Worm (Caenorhabditis elegans) whole organism, L1 larva: ENCODE data around the gene T04C12.7.

Experiments used
- C04F5.9 ChIP-seq: sonication (generic microtip); optimal IDR thresholded peaks from 2 replicates; lab custom pipeline; 2016; ENCODE audit warnings: missing genetic modification characterization, missing compliant biosample characterization
- C16A3.4 ChIP-seq: fragments of 150-350 bp; optimal IDR thresholded peaks from 2 replicates; lab custom pipeline; 2014; ENCODE audit warnings: missing biosample characterization, missing genetic modification characterization
- aha-1 ChIP-seq: fragments of 150-350 bp; optimal IDR thresholded peaks from 2 replicates; lab custom pipeline; 2014; ENCODE audit warnings: missing biosample characterization, missing genetic modification characterization
- aly-2 ChIP-seq: fragments of 150-350 bp; optimal IDR thresholded peaks from 2 replicates; lab custom pipeline; 2014; ENCODE audit warnings: missing biosample characterization, missing genetic modification characterization
- blmp-1 ChIP-seq: fragments of 150-350 bp; optimal IDR thresholded peaks from 2 replicates; lab custom pipeline; 2014; ENCODE audit warnings: missing biosample characterization, missing genetic modification characterization
- ceh-63 ChIP-seq: fragments of 200-800 bp; sonication (Bioruptor generic); optimal IDR thresholded peaks from 2 replicates; lab custom pipeline; 2018; ENCODE audit warnings: mild to moderate bottlenecking, missing genetic modification characterization, missing compliant biosample characterization
- ceh-82 ChIP-seq, 3 experiments: fragments of 150-350 bp in 1 of 3; sonication (generic microtip) in 2 of 3; optimal IDR thresholded peaks; 2 replicates each; lab custom pipeline; 2014 to 2017; ENCODE audit warnings: missing biosample characterization in 3 of 3, missing genetic modification characterization in 3 of 3
- ceh-90 ChIP-seq: sonication (generic microtip); optimal IDR thresholded peaks from 2 replicates; lab custom pipeline; 2016; ENCODE audit warnings: missing genetic modification characterization, missing compliant biosample characterization
- ces-1 ChIP-seq: fragments of 150-350 bp; optimal IDR thresholded peaks from 2 replicates; lab custom pipeline; 2014; ENCODE audit warnings: missing biosample characterization, missing genetic modification reagents, missing genetic modification characterization
- dpl-1 ChIP-seq, 3 experiments: fragments of 150-350 bp in 2 of 3; sonication (generic microtip) in 1 of 3; optimal IDR thresholded peaks; 2 replicates each; lab custom pipeline; 2014 to 2017; ENCODE audit warnings: missing biosample characterization in 3 of 3, missing genetic modification characterization in 3 of 3, missing genetic modification reagents in 3 of 3
- dsc-1 ChIP-seq: sonication (generic microtip); optimal IDR thresholded peaks from 2 replicates; lab custom pipeline; 2016; ENCODE audit warnings: mild to moderate bottlenecking, missing genetic modification characterization, missing compliant biosample characterization
- egl-27 ChIP-seq, 2 experiments: fragments of 150-350 bp in 1 of 2; sonication (generic microtip); optimal IDR thresholded peaks; 3 replicates each; lab custom pipeline; 2017 to 2018; ENCODE audit warnings: missing biosample characterization in 2 of 2, missing genetic modification characterization in 2 of 2, missing genetic modification reagents in 2 of 2
- fkh-4 ChIP-seq: sonication (generic microtip); optimal IDR thresholded peaks from 2 replicates; lab custom pipeline; 2016; ENCODE audit warnings: missing compliant biosample characterization, missing genetic modification characterization, borderline replicate concordance
- grh-1 ChIP-seq: fragments of 200-800 bp; sonication (Bioruptor generic); IDR thresholded peaks from 2 replicates; pipeline ENCODE4 v1.3.6; 2022; ENCODE audit warnings: missing genetic modification reagents, missing genetic modification characterization, missing compliant biosample characterization
- hlh-17 ChIP-seq: fragments of 200-800 bp; sonication (Bioruptor generic); optimal IDR thresholded peaks from 2 replicates; lab custom pipeline; 2018; ENCODE audit warnings: missing genetic modification characterization, mild to moderate bottlenecking, missing compliant biosample characterization, moderate library complexity, borderline replicate concordance
- hlh-4 ChIP-seq: sonication (generic microtip); optimal IDR thresholded peaks from 2 replicates; lab custom pipeline; 2016; ENCODE audit warnings: mild to moderate bottlenecking, missing genetic modification characterization, missing compliant biosample characterization
- hpl-2 ChIP-seq: fragments of 150-350 bp; optimal IDR thresholded peaks from 2 replicates; lab custom pipeline; 2014; ENCODE audit warnings: missing biosample characterization, missing genetic modification reagents, missing genetic modification characterization
- jun-1 ChIP-seq: fragments of 150-350 bp; optimal IDR thresholded peaks from 2 replicates; lab custom pipeline; 2014; ENCODE audit warnings: missing biosample characterization, missing genetic modification reagents, missing genetic modification characterization
- lin-14 ChIP-seq: fragments of 200-800 bp; sonication (Bioruptor generic); optimal IDR thresholded peaks from 2 replicates; lab custom pipeline; 2018; ENCODE audit warnings: mild to moderate bottlenecking, missing genetic modification characterization, moderate library complexity, missing compliant biosample characterization
- lin-39 ChIP-seq: fragments of 150-350 bp; optimal IDR thresholded peaks from 2 replicates; lab custom pipeline; 2014; ENCODE audit warnings: missing biosample characterization, missing genetic modification reagents, missing genetic modification characterization
- lir-3 ChIP-seq: sonication (generic microtip); optimal IDR thresholded peaks from 2 replicates; lab custom pipeline; 2016; ENCODE audit warnings: mild to moderate bottlenecking, missing genetic modification characterization, moderate library complexity, missing compliant biosample characterization; ENCODE audit not compliant: poor library complexity
- mef-2 ChIP-seq: fragments of 150-350 bp; optimal IDR thresholded peaks from 2 replicates; lab custom pipeline; 2014; ENCODE audit warnings: missing biosample characterization, missing genetic modification characterization
- nhr-11 ChIP-seq: fragments of 150-350 bp; optimal IDR thresholded peaks from 2 replicates; lab custom pipeline; 2014; ENCODE audit warnings: missing biosample characterization, missing genetic modification characterization
- nhr-19 ChIP-seq: fragments of 200-800 bp; sonication (Bioruptor generic); conservative IDR thresholded peaks from 2 replicates; pipeline ENCODE4 v1.3.6; 2022; ENCODE audit warnings: missing genetic modification characterization, missing compliant biosample characterization
- nhr-20 ChIP-seq: sonication (generic microtip); optimal IDR thresholded peaks from 2 replicates; lab custom pipeline; 2016; ENCODE audit warnings: mild to moderate bottlenecking, missing genetic modification characterization, missing compliant biosample characterization
- nhr-237 ChIP-seq: fragments of 150-350 bp; optimal IDR thresholded peaks from 2 replicates; lab custom pipeline; 2014; ENCODE audit warnings: missing biosample characterization, missing genetic modification characterization
- nhr-28 ChIP-seq: fragments of 150-350 bp; optimal IDR thresholded peaks from 2 replicates; lab custom pipeline; 2014; ENCODE audit warnings: missing biosample characterization, missing genetic modification characterization
- nhr-47 ChIP-seq: sonication (generic microtip); optimal IDR thresholded peaks from 2 replicates; lab custom pipeline; 2016; ENCODE audit warnings: mild to moderate bottlenecking, missing genetic modification characterization, moderate library complexity, missing compliant biosample characterization
- nhr-77 ChIP-seq: fragments of 150-350 bp; optimal IDR thresholded peaks from 2 replicates; lab custom pipeline; 2014; ENCODE audit warnings: missing biosample characterization, missing genetic modification characterization
- nhr-84 ChIP-seq: sonication (generic microtip); optimal IDR thresholded peaks from 2 replicates; lab custom pipeline; 2017; ENCODE audit warnings: missing biosample characterization, missing genetic modification characterization
- nhr-85 ChIP-seq: sonication (generic microtip); peaks from one replicate; lab custom pipeline; 2016; ENCODE audit warnings: missing genetic modification characterization, inconsistent platforms, missing compliant biosample characterization
- nhr-90 ChIP-seq: sonication (generic microtip); optimal IDR thresholded peaks from 2 replicates; lab custom pipeline; 2016; ENCODE audit warnings: mild to moderate bottlenecking, missing genetic modification characterization, missing compliant biosample characterization; ENCODE audit not compliant: poor library complexity
- pag-3 ChIP-seq: sonication (generic microtip); optimal IDR thresholded peaks from 2 replicates; lab custom pipeline; 2017; ENCODE audit warnings: missing genetic modification characterization, mild to moderate bottlenecking, missing compliant biosample characterization, antibody characterized with exemption, borderline replicate concordance; ENCODE audit not compliant: insufficient read depth
- pqm-1 ChIP-seq: sonication (generic microtip); optimal IDR thresholded peaks from 3 replicates; lab custom pipeline; 2017; ENCODE audit warnings: missing biosample characterization, missing genetic modification characterization
- snpc-4 ChIP-seq: fragments of 150-350 bp; optimal IDR thresholded peaks from 2 replicates; lab custom pipeline; 2014; ENCODE audit warnings: missing biosample characterization, missing genetic modification characterization
- unc-86 ChIP-seq: sonication (generic microtip); optimal IDR thresholded peaks from 2 replicates; lab custom pipeline; 2016; ENCODE audit warnings: missing genetic modification characterization, missing compliant biosample characterization
- vab-15 ChIP-seq: sonication (generic microtip); optimal IDR thresholded peaks from 2 replicates; lab custom pipeline; 2017; ENCODE audit warnings: missing genotype, mild to moderate bottlenecking, missing genetic modification characterization, missing compliant biosample characterization
- xbp-1 ChIP-seq: sonication (generic microtip); optimal IDR thresholded peaks from 2 replicates; lab custom pipeline; 2016; ENCODE audit warnings: missing genetic modification characterization, missing compliant biosample characterization
- zag-1 ChIP-seq: fragments of 150-350 bp; optimal IDR thresholded peaks from 2 replicates; lab custom pipeline; 2014; ENCODE audit warnings: missing biosample characterization, missing genetic modification characterization
- zip-4 ChIP-seq: fragments of 200-800 bp; sonication (Bioruptor generic); optimal IDR thresholded peaks from 2 replicates; lab custom pipeline; 2018; ENCODE audit warnings: mild to moderate bottlenecking, missing genetic modification characterization, moderate library complexity, missing compliant biosample characterization
- ztf-11 ChIP-seq, 2 experiments: sonication (generic microtip); optimal IDR thresholded peaks; 2 replicates each; lab custom pipeline; 2016 to 2017; ENCODE audit warnings: missing genetic modification characterization in 2 of 2, missing biosample characterization in 1 of 2, missing compliant biosample characterization in 1 of 2
- ztf-4 ChIP-seq: fragments of 150-350 bp; optimal IDR thresholded peaks from 2 replicates; lab custom pipeline; 2014; ENCODE audit warnings: missing biosample characterization, missing genetic modification characterization

The T04C12.7 gene

ce11 chrV:11082475-11082874 lies 28.5 kb downstream of the T04C12.7 start (continued):
- no peak for TF ChIP-seq ces-1 (GFP tag; lab: Kevin White, UChicago)
- TF ChIP-seq mef-2, result no peak
- TF ChIP-seq unc-86 (tag; lab: Kevin White, UChicago), result no peak
- peak; percentile 78 for TF ChIP-seq nhr-77 (tag; lab: Kevin White, UChicago)
- TF ChIP-seq ceh-82 (tag; optimal IDR thresholded peaks at IDR 0.05; lab: Kevin White, UChicago), result peak; percentile 1 to 55 (median 34)
- TF ChIP-seq ztf-4 (tag; lab: Kevin White, UChicago), result peak; percentile 81
- peak; percentile 37 for TF ChIP-seq xbp-1 (tag; lab: Kevin White, UChicago)
- TF ChIP-seq nhr-84 (tag; lab: Kevin White, UChicago), result no peak
- no peak for TF ChIP-seq aha-1 (tag; lab: Kevin White, UChicago)
- peak; percentile 84 for TF ChIP-seq nhr-19 (GFP tag; lab: Robert Waterston, UW)
- peak; percentile 24 for TF ChIP-seq nhr-90 (tag; lab: Kevin White, UChicago)
- no peak for TF ChIP-seq dpl-1 (GFP tag; optimal IDR thresholded peaks at IDR 0.05; lab: Kevin White, UChicago)
- TF ChIP-seq vab-15 (tag; lab: Kevin White, UChicago), result no peak
- TF ChIP-seq nhr-28, result no peak
- no peak for TF ChIP-seq nhr-237 (tag; lab: Kevin White, UChicago)
- peak; percentile 40 for TF ChIP-seq pag-3 (tag; lab: Kevin White, UChicago)
- TF ChIP-seq snpc-4 (tag; lab: Kevin White, UChicago), result no peak
- no peak for TF ChIP-seq fkh-4 (tag; lab: Kevin White, UChicago)
- TF ChIP-seq jun-1, result no peak
- peak; percentile 21 for TF ChIP-seq lir-3 (tag; lab: Kevin White, UChicago)
- no peak for TF ChIP-seq blmp-1 (tag; lab: Kevin White, UChicago)
- TF ChIP-seq C04F5.9, result no peak
- TF ChIP-seq ceh-90 (tag; lab: Kevin White, UChicago), result no peak
- no peak for TF ChIP-seq zip-4 (GFP tag; lab: Kevin White, UChicago)
- no peak for TF ChIP-seq C16A3.4 (tag; lab: Kevin White, UChicago)
- TF ChIP-seq lin-14 (GFP tag; lab: Kevin White, UChicago), result peak; percentile 88
- no peak for TF ChIP-seq pqm-1 (tag; lab: Kevin White, UChicago)
- TF ChIP-seq hpl-2 (GFP tag; lab: Kevin White, UChicago), result no peak
- TF ChIP-seq hlh-17, result no peak
- peak; percentile 71 for TF ChIP-seq nhr-47 (tag; lab: Kevin White, UChicago)
- TF ChIP-seq ztf-11 (tag; optimal IDR thresholded peaks at IDR 0.05; lab: Kevin White, UChicago), result no peak
- no peak for TF ChIP-seq nhr-85 (tag; lab: Kevin White, UChicago)
- TF ChIP-seq nhr-11 (tag; lab: Kevin White, UChicago), result peak; percentile 81
- no peak for TF ChIP-seq hlh-4 (tag; lab: Kevin White, UChicago)
- TF ChIP-seq aly-2 (tag; lab: Kevin White, UChicago), result peak; percentile 96
- TF ChIP-seq lin-39 (tag; lab: Kevin White, UChicago), result peak; percentile 23
- peak; percentile 67 for TF ChIP-seq dsc-1 (tag; lab: Kevin White, UChicago)

ce11 chrV:11082964-11083363 lies 29.0 kb downstream of the T04C12.7 start:
- TF ChIP-seq xbp-1 (tag; lab: Kevin White, UChicago) (no peak), zag-1 (tag; lab: Kevin White, UChicago) (no peak), lin-14 (GFP tag; lab: Kevin White, UChicago) (no peak), nhr-20 (no peak), egl-27 (tag; optimal IDR thresholded peaks at IDR 0.05; lab: Kevin White, UChicago) (no peak), ceh-63 (GFP tag; lab: Kevin White, UChicago) (no peak), grh-1 (GFP tag; lab: Robert Waterston, UW) (no peak)
